Fruit fly (Drosophila melanogaster): ENCODE measurements around the gene Ufd4.
A peak's percentile ranks its signal among the peaks of the same experiment; 100 is the strongest.

Gene Ufd4

DNA sequence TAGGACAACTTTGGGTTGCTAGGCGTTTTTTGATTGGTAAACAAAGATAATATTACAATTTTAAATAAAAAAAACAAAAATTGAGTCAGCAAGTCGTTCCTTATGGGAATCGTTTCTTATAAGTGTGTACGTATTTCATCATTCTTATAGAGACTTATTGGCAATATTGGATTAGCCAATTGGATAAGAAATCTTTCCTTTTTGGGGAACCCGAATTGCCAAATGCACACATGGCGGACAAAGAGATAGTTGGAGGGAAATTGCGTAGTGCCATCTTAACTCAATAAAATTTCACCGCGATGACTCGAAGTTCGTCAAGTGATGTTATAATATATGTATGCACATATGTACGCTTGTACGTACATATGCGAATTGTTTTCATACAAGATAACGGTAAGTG, 889 bp downstream of the Ufd4 start:
- TF ChIP-seq CG31627 (GFP tag; optimal IDR thresholded peaks at IDR 0.05) = no peak
- no peak for TF ChIP-seq ss (GFP tag; optimal IDR thresholded peaks at IDR 0.05)

DNA sequence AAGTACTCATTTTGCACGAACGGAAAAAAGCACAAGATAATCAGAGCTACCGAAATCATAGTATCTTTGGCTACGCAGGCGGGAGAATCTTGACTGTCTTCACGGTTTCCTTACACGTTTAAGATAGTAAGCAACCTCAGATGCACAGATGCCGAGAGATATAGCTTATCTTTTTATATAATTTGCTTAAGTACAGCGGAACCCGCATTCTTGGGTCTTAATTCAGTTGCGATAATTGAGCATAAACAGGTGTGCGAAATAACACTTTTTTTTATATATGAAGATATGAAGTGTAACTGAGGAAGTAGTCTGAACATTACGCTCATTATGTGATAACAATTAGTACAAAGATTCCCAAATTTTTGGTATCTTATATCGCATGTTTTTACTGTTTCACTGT, 11.4 kb downstream of the Ufd4 start, which contains the start of gene CG34043:
Gene CG34043 (minus strand): TSS at position 101 of the 400 bp plus-strand sequence.
- no peak for TF ChIP-seq fd59A (GFP tag; optimal IDR thresholded peaks at IDR 0.05)
- TF ChIP-seq CG3032 (tag; optimal IDR thresholded peaks at IDR 0.05) = no peak

DNA sequence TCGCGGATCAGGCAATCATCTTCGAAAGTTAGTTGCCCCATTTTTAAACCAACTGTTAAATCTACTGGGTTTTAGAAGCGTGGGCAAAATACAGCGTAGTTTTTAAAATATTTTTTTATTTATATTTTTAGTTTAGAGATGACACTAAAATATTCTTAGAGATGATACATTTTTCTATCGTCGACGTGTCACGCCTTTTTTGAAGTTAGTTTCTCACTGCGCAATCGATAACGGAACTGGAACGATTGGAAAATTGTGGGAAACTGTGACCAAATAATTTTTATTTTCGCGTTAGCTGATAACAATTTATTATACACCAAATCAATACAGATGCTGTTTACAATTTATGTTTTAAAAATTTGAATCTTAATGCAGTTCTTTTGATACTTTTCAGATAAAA, 13.5 kb downstream of the Ufd4 start, which contains the start of gene Utx:
Gene Utx (minus strand): TSS at position 154 of the 400 bp plus-strand sequence.
- TF ChIP-seq lz (GFP tag; optimal IDR thresholded peaks at IDR 0.05) (peak; percentile 12), cyc (GFP tag; optimal IDR thresholded peaks at IDR 0.05) (no peak), CG31627 (GFP tag; optimal IDR thresholded peaks at IDR 0.05) (peak; percentile 0), Eip93F (GFP tag; optimal IDR thresholded peaks at IDR 0.05) (peak; percentile 1), esn (GFP tag; optimal IDR thresholded peaks at IDR 0.05) (peak; percentile 14), Gug (GFP tag; IDR thresholded peaks at IDR 0.05) (no peak), CG3032 (tag; optimal IDR thresholded peaks at IDR 0.05) (peak; percentile 19)

DNA sequence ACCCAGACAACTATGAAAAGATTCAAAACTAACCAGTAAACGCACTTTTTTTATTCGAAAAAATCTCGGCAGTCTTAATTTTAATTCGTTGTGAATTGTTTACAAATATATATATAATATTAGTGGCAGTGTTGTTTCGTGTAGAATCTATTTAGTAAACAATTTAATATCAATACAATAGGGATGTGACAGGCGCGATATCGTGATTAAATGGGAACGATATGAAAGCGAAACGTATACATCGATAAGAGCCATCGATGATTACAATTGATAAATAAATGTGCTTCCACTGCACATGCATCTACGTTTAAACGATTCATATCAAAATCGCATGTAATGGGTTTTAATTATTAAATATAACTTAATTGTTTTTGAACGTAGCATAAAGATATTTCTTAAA, 14.8 kb downstream of the Ufd4 start:
- TF ChIP-seq topi (GFP tag; optimal IDR thresholded peaks at IDR 0.05) = no peak
- TF ChIP-seq fkh (GFP tag; optimal IDR thresholded peaks at IDR 0.05) = peak; percentile 84
- TF ChIP-seq CG15336 (GFP tag; IDR thresholded peaks at IDR 0.05) = no peak
- no peak for TF ChIP-seq CG31627 (GFP tag; optimal IDR thresholded peaks at IDR 0.05)
- TF ChIP-seq Hr38 (GFP tag; optimal IDR thresholded peaks at IDR 0.05) = no peak

DNA sequence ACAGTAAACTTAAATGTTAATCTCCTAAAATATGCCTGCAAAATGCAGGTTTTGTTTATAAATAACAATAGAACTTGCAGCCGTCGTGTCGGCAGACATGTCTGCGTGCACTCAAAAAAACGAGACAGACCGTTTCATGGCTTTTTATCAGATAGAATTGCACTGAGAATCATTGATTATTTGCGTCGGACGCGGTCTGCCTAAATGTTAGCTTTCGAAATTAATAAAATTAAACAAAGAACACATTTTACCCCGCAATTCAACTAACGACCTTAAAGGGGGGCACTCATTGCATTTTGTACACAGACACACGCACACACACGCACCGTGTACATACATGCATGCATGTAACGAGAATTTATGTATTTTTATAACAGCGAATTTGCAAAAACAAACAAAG, 15.3 kb downstream of the Ufd4 start:
- TF ChIP-seq Hr38 (GFP tag; optimal IDR thresholded peaks at IDR 0.05) (peak; percentile 10), Hr4 (GFP tag; optimal IDR thresholded peaks at IDR 0.05) (peak; percentile 42), esn (GFP tag; optimal IDR thresholded peaks at IDR 0.05) (peak; percentile 74), pdm3 (GFP tag; optimal IDR thresholded peaks at IDR 0.05) (no peak), Met (GFP tag; optimal IDR thresholded peaks at IDR 0.05) (no peak), vri (GFP tag; optimal IDR thresholded peaks at IDR 0.05) (peak; percentile 51), Ets21C (GFP tag; optimal IDR thresholded peaks at IDR 0.05) (peak; percentile 21), CG6792 (GFP tag; optimal IDR thresholded peaks at IDR 0.05) (peak; percentile 27), Eip78C (GFP tag) (peak; percentile 84), Eip75B (GFP tag; optimal IDR thresholded peaks at IDR 0.05) (peak; percentile 66), fd59A (GFP tag; optimal IDR thresholded peaks at IDR 0.05) (peak; percentile 6), CG7368 (GFP tag; optimal IDR thresholded peaks at IDR 0.05) (no peak), Hr39 (GFP tag; optimal IDR thresholded peaks at IDR 0.05) (no peak), acj6 (GFP tag; optimal IDR thresholded peaks at IDR 0.05) (peak; percentile 31), Sox14 (GFP tag; optimal IDR thresholded peaks at IDR 0.05) (peak; percentile 85), CG31627 (GFP tag; optimal IDR thresholded peaks at IDR 0.05) (peak; percentile 72), CG10669 (GFP tag; optimal IDR thresholded peaks at IDR 0.05) (peak; percentile 8), CG11902 (GFP tag; optimal IDR thresholded peaks at IDR 0.05) (peak; percentile 3), topi (GFP tag; optimal IDR thresholded peaks at IDR 0.05) (peak; percentile 43), lz (GFP tag; optimal IDR thresholded peaks at IDR 0.05) (peak; percentile 59), CG8632 (GFP tag; optimal IDR thresholded peaks at IDR 0.05) (peak; percentile 22), spab (GFP tag; optimal IDR thresholded peaks at IDR 0.05) (no peak), Lpt (GFP tag; optimal IDR thresholded peaks at IDR 0.05) (no peak), cyc (GFP tag; optimal IDR thresholded peaks at IDR 0.05) (peak; percentile 56), OdsH (GFP tag; optimal IDR thresholded peaks at IDR 0.05) (peak; percentile 63), CG6808 (GFP tag; optimal IDR thresholded peaks at IDR 0.05) (no peak), achi (GFP tag; optimal IDR thresholded peaks at IDR 0.05) (peak; percentile 58), dac (GFP tag; optimal IDR thresholded peaks at IDR 0.05) (peak; percentile 37), CG34406 (GFP tag; optimal IDR thresholded peaks at IDR 0.05) (peak; percentile 29)

All from whole organism, prepupa.